Fruit fly (Drosophila melanogaster): ENCODE data around the gene Efhc1.1.

DNA sequence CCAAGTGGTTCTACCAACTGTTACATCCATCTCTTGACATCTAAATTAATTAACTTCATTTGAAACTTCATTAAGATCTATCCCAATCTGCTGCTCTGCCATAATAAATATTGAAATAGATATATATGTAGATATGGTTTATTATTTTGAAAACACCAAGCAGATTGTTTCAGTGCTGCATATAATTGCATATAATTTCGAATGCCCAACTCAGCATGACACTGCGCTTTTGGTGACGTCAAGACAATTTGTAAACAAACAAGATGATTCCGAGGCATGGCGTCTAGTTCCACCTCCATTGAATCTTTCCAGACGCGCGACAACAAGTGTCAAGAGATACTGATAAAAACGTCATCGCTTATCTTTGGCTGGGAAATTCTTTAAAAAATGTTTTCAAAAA is 42.6 kb downstream of the Efhc1.1 start:
- TF ChIP-seq CG15710 (tag; optimal IDR thresholded peaks at IDR 0.05), result no peak
- TF ChIP-seq CG34367 (tag; optimal IDR thresholded peaks at IDR 0.05), result no peak
- no peak for TF ChIP-seq CG14655 (GFP tag; optimal IDR thresholded peaks at IDR 0.05)
- no peak for TF ChIP-seq Snoo (tag; optimal IDR thresholded peaks at IDR 0.05)
- TF ChIP-seq CG4496 (GFP tag; IDR thresholded peaks at IDR 0.05), result no peak

Measured in whole organism, pupa.